Worm (Caenorhabditis elegans) whole organism, L1 larva: ENCODE data around the gene stdh-3.

ENCODE experiments used
- elt-3 ChIP-seq, 6 experiments: fragments of 150-350 bp in 1 of 6; sonication (generic microtip); optimal IDR thresholded peaks; 2 replicates each; lab custom pipeline; 2017 to 2018; ENCODE audit warnings: missing biosample characterization in 6 of 6, missing genetic modification characterization in 6 of 6, inconsistent platforms in 1 of 6
- lin-13 ChIP-seq: fragments of 150-350 bp; optimal IDR thresholded peaks from 2 replicates; lab custom pipeline; 2014; ENCODE audit warnings: missing biosample characterization, missing genetic modification reagents, missing genetic modification characterization
- lin-39 ChIP-seq: fragments of 150-350 bp; optimal IDR thresholded peaks from 2 replicates; lab custom pipeline; 2014; ENCODE audit warnings: missing biosample characterization, missing genetic modification reagents, missing genetic modification characterization
- nhr-71 ChIP-seq: sonication (generic microtip); optimal IDR thresholded peaks from 2 replicates; lab custom pipeline; 2016; ENCODE audit warnings: mild to moderate bottlenecking, missing genetic modification characterization, moderate library complexity, missing compliant biosample characterization
- unc-30 ChIP-seq: sonication (generic microtip); optimal IDR thresholded peaks from 2 replicates; lab custom pipeline; 2017; ENCODE audit warnings: missing biosample characterization, missing genetic modification characterization

DNA sequence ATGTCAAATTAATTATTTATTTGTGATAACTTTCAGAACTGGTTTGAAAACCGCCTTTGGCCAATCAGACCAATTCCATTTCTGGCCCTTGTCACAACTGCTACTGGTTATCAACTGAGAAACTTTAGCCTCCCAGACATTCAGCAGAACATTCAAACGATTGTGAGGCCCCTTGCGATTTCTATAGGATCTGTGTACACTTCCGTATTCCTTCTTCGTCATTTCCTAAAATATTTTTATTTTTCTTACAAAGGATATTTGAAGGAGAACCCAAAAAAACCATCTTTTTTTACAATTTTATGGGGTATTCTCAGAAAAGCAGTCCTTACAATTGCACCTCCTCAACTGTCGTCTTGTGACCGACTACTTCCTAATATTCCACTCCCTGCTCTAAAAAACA is 31.1 kb upstream of the stdh-3 start:
- no peak for TF ChIP-seq lin-39 (tag; lab: Kevin White, UChicago)
- no peak for TF ChIP-seq lin-13 (GFP tag; lab: Kevin White, UChicago)
- no peak for TF ChIP-seq elt-3 (tag; optimal IDR thresholded peaks at IDR 0.05; lab: Kevin White, UChicago)
- no peak for TF ChIP-seq nhr-71 (tag; lab: Kevin White, UChicago)
- no peak for TF ChIP-seq unc-30 (tag; lab: Kevin White, UChicago)
